Fruit fly (Drosophila melanogaster) whole organism, prepupa: ENCODE measurements around the gene Pop2.

Experiments used
- Blimp-1 ChIP-seq: fragments of 200-800 bp; sonication (Bioruptor generic); optimal IDR thresholded peaks from 3 replicates; lab custom pipeline; 2017; ENCODE audit warnings: missing biosample characterization, missing genetic modification characterization, mild to moderate bottlenecking, moderate library complexity, missing genetic modification reagents
- CG11762 ChIP-seq: fragments of 200-800 bp; sonication (Bioruptor generic); optimal IDR thresholded peaks from 3 replicates; lab custom pipeline; 2016; ENCODE audit warnings: missing biosample characterization, missing genetic modification characterization; ENCODE audit not compliant: insufficient read depth
- CG15336 ChIP-seq: fragments of 200-800 bp; sonication (Bioruptor generic); IDR thresholded peaks from 2 replicates; pipeline ENCODE4 v1.3.6; 2022; ENCODE audit warnings: missing biosample characterization, missing genetic modification characterization
- CG1621 ChIP-seq: fragments of 200-800 bp; sonication (Bioruptor generic); optimal IDR thresholded peaks from 3 replicates; lab custom pipeline; 2018; ENCODE audit warnings: missing biosample characterization, mild to moderate bottlenecking, missing genetic modification characterization
- CG31627 ChIP-seq: fragments of 200-800 bp; sonication (Bioruptor generic); optimal IDR thresholded peaks from 3 replicates; lab custom pipeline; 2016; ENCODE audit warnings: missing biosample characterization, missing genetic modification characterization
- CG34406 ChIP-seq: fragments of 200-800 bp; sonication (Bioruptor generic); optimal IDR thresholded peaks from 3 replicates; lab custom pipeline; 2016; ENCODE audit warnings: missing biosample characterization, missing genetic modification characterization
- CG4318 ChIP-seq: fragments of 200-800 bp; sonication (Bioruptor generic); optimal IDR thresholded peaks from 3 replicates; lab custom pipeline; 2017; ENCODE audit warnings: missing biosample characterization, mild to moderate bottlenecking, missing genetic modification characterization
- CG6163 ChIP-seq: fragments of 200-800 bp; sonication (Bioruptor generic); IDR thresholded peaks from 3 replicates; pipeline ENCODE4 v1.3.6; 2022; ENCODE audit warnings: missing biosample characterization, missing genetic modification characterization
- CG6276 ChIP-seq: fragments of 200-800 bp; sonication (Bioruptor generic); optimal IDR thresholded peaks from 2 replicates; lab custom pipeline; 2017; ENCODE audit warnings: missing biosample characterization, mild to moderate bottlenecking, missing genetic modification characterization
- CG6792 ChIP-seq: fragments of 200-800 bp; sonication (Bioruptor generic); optimal IDR thresholded peaks from 3 replicates; lab custom pipeline; 2016; ENCODE audit warnings: missing biosample characterization, missing genetic modification characterization
- CG6808 ChIP-seq: fragments of 200-800 bp; sonication (Bioruptor generic); optimal IDR thresholded peaks from 3 replicates; lab custom pipeline; 2017; ENCODE audit warnings: missing biosample characterization, missing genetic modification characterization, mild to moderate bottlenecking, moderate library complexity, missing genetic modification reagents
- CG6854 ChIP-seq: fragments of 200-800 bp; sonication (Bioruptor generic); optimal IDR thresholded peaks from 2 replicates; lab custom pipeline; 2017; ENCODE audit warnings: missing biosample characterization, mild to moderate bottlenecking, missing genetic modification characterization
- CG8119 ChIP-seq: fragments of 200-800 bp; sonication (Bioruptor generic); IDR thresholded peaks from 3 replicates; pipeline ENCODE4 v1.3.6; 2022; ENCODE audit warnings: missing biosample characterization, missing genetic modification characterization
- CG8319 ChIP-seq: fragments of 200-800 bp; sonication (Bioruptor generic); optimal IDR thresholded peaks from 3 replicates; lab custom pipeline; 2016; ENCODE audit warnings: missing biosample characterization, missing genetic modification characterization
- CG9139 ChIP-seq: fragments of 200-800 bp; sonication (Bioruptor generic); optimal IDR thresholded peaks from 3 replicates; lab custom pipeline; 2017; ENCODE audit warnings: missing biosample characterization, mild to moderate bottlenecking, missing genetic modification characterization
- Eip93F ChIP-seq: fragments of 200-800 bp; sonication (Bioruptor generic); optimal IDR thresholded peaks from 2 replicates; lab custom pipeline; 2016; ENCODE audit warnings: missing biosample characterization, mild to moderate bottlenecking, missing genetic modification characterization
- Ets21C ChIP-seq: fragments of 200-800 bp; sonication (Bioruptor generic); optimal IDR thresholded peaks from 3 replicates; lab custom pipeline; 2016; ENCODE audit warnings: missing biosample characterization, missing genetic modification characterization
- Gug ChIP-seq: fragments of 200-800 bp; sonication (Bioruptor generic); IDR thresholded peaks from 2 replicates; pipeline ENCODE4 v1.3.6; 2022; ENCODE audit warnings: missing biosample characterization, missing genetic modification characterization
- Hr39 ChIP-seq: fragments of 200-800 bp; sonication (Bioruptor generic); optimal IDR thresholded peaks from 2 replicates; lab custom pipeline; 2016; ENCODE audit warnings: missing biosample characterization, missing genetic modification characterization
- Hr4 ChIP-seq: fragments of 200-800 bp; sonication (Bioruptor generic); optimal IDR thresholded peaks from 3 replicates; lab custom pipeline; 2016; ENCODE audit warnings: missing biosample characterization, missing genetic modification characterization
- Met ChIP-seq: fragments of 200-800 bp; sonication (Bioruptor generic); optimal IDR thresholded peaks from 3 replicates; lab custom pipeline; 2016; ENCODE audit warnings: missing biosample characterization, missing genetic modification characterization
- Smox ChIP-seq: fragments of 200-800 bp; sonication (Bioruptor generic); optimal IDR thresholded peaks from 3 replicates; lab custom pipeline; 2016; ENCODE audit warnings: missing biosample characterization, missing genetic modification characterization
- Sox102F ChIP-seq: fragments of 200-800 bp; sonication (Bioruptor generic); optimal IDR thresholded peaks from 2 replicates; lab custom pipeline; 2016; ENCODE audit warnings: missing biosample characterization, mild to moderate bottlenecking, missing genetic modification characterization
- Sox14 ChIP-seq: fragments of 200-800 bp; sonication (Bioruptor generic); optimal IDR thresholded peaks from 3 replicates; lab custom pipeline; 2016; ENCODE audit warnings: missing biosample characterization, missing genetic modification characterization
- Sox15 ChIP-seq: fragments of 200-800 bp; sonication (Bioruptor generic); optimal IDR thresholded peaks from 3 replicates; lab custom pipeline; 2016; ENCODE audit warnings: missing biosample characterization, missing genetic modification characterization
- acj6 ChIP-seq: fragments of 200-800 bp; sonication (Bioruptor generic); optimal IDR thresholded peaks from 3 replicates; lab custom pipeline; 2016; ENCODE audit warnings: missing biosample characterization, missing genetic modification characterization
- cyc ChIP-seq: fragments of 200-800 bp; sonication (Bioruptor generic); optimal IDR thresholded peaks from 3 replicates; lab custom pipeline; 2016; ENCODE audit warnings: missing biosample characterization, missing genetic modification characterization
- dac ChIP-seq: fragments of 200-800 bp; sonication (Bioruptor generic); optimal IDR thresholded peaks from 2 replicates; lab custom pipeline; 2017; ENCODE audit warnings: missing biosample characterization, mild to moderate bottlenecking, missing genetic modification characterization
- eg ChIP-seq: fragments of 200-800 bp; sonication (Bioruptor generic); IDR thresholded peaks from 3 replicates; pipeline ENCODE4 v1.3.6; 2022; ENCODE audit warnings: missing biosample characterization, missing genetic modification characterization
- fd59A ChIP-seq: fragments of 200-800 bp; sonication (Bioruptor generic); optimal IDR thresholded peaks from 2 replicates; lab custom pipeline; 2017; ENCODE audit warnings: missing biosample characterization, mild to moderate bottlenecking, missing genetic modification characterization, missing genetic modification reagents
- fkh ChIP-seq: fragments of 200-800 bp; sonication (Bioruptor generic); optimal IDR thresholded peaks from 3 replicates; lab custom pipeline; 2017; ENCODE audit warnings: missing biosample characterization, mild to moderate bottlenecking, missing genetic modification characterization, moderate library complexity
- lz ChIP-seq: fragments of 200-800 bp; sonication (Bioruptor generic); optimal IDR thresholded peaks from 3 replicates; lab custom pipeline; 2016; ENCODE audit warnings: missing biosample characterization, missing genetic modification characterization
- net ChIP-seq: fragments of 200-800 bp; sonication (Bioruptor generic); optimal IDR thresholded peaks from 3 replicates; lab custom pipeline; 2016; ENCODE audit warnings: missing biosample characterization, missing genetic modification characterization
- ss ChIP-seq, 2 experiments: fragments of 200-800 bp; sonication (Bioruptor generic); optimal IDR thresholded peaks; 2 replicates in 1 of 2; 3 replicates in 1 of 2; lab custom pipeline; 2017 to 2018; ENCODE audit warnings: mild to moderate bottlenecking in 2 of 2, missing biosample characterization in 2 of 2, missing genetic modification characterization in 2 of 2, moderate library complexity in 1 of 2
- svp ChIP-seq: fragments of 200-800 bp; sonication (Bioruptor generic); peaks from one replicate; lab custom pipeline; 2016; ENCODE audit warnings: missing biosample characterization, missing genetic modification characterization
- vri ChIP-seq: fragments of 200-800 bp; sonication (Bioruptor generic); optimal IDR thresholded peaks from 3 replicates; lab custom pipeline; 2016; ENCODE audit warnings: missing biosample characterization, mild to moderate bottlenecking, missing genetic modification characterization

Gene Pop2

dm6 chr3L:12030521-12030920 lies 27.8 kb upstream of the Pop2 start (continued):
- no peak for TF ChIP-seq Ets21C (GFP tag; lab: Kevin White, UChicago)
- peak; percentile 57 for TF ChIP-seq acj6 (GFP tag; lab: Kevin White, UChicago)
- peak; percentile 58 for TF ChIP-seq CG6808 (GFP tag; lab: Kevin White, UChicago)
- no peak for TF ChIP-seq Blimp-1 (GFP tag; lab: Kevin White, UChicago)
- peak; percentile 65 for TF ChIP-seq CG11762 (GFP tag; lab: Kevin White, UChicago)
- peak; percentile 29 for TF ChIP-seq CG34406 (GFP tag; lab: Kevin White, UChicago)
- TF ChIP-seq CG6792 = peak; percentile 27
- TF ChIP-seq Sox14 (GFP tag; lab: Kevin White, UChicago) = peak; percentile 53
- TF ChIP-seq net (GFP tag; lab: Kevin White, UChicago) = peak; percentile 51
- peak; percentile 70 for TF ChIP-seq CG15336 (GFP tag; lab: Robert Waterston, UW)
- TF ChIP-seq, all 60 proteins: peak for 44

dm6 chr3L:12028534-12029029 lies 25.9 kb upstream of the Pop2 start:
- peak; percentile 59 for TF ChIP-seq CG1621 (tag; lab: Kevin White, UChicago)
- TF ChIP-seq CG6808 (GFP tag; lab: Kevin White, UChicago) = peak; percentile 2
- TF ChIP-seq CG31627 (GFP tag; lab: Kevin White, UChicago) = no peak
- no peak for TF ChIP-seq CG8119 (GFP tag; lab: Robert Waterston, UW)
- no peak for TF ChIP-seq CG11762 (GFP tag; lab: Kevin White, UChicago)
- TF ChIP-seq lz (GFP tag; lab: Kevin White, UChicago) = no peak
- no peak for TF ChIP-seq CG6276 (GFP tag; lab: Kevin White, UChicago)
- TF ChIP-seq CG6163 (GFP tag; lab: Robert Waterston, UW) = 0 out of 3 replicates have a peak, but pooled peaks have one; percentile 17
- no peak for TF ChIP-seq CG4318 (GFP tag; lab: Kevin White, UChicago)
- peak; percentile 23 for TF ChIP-seq CG6854 (GFP tag; lab: Kevin White, UChicago)
- no peak for TF ChIP-seq fkh
- TF ChIP-seq Hr4 (GFP tag; lab: Kevin White, UChicago) = no peak
- no peak for TF ChIP-seq Gug
- no peak for TF ChIP-seq svp (GFP tag; lab: Kevin White, UChicago)
- TF ChIP-seq vri (GFP tag; lab: Kevin White, UChicago) = no peak
- no peak for TF ChIP-seq acj6 (GFP tag; lab: Kevin White, UChicago)
- no peak for TF ChIP-seq Hr39 (GFP tag; lab: Kevin White, UChicago)
- no peak for TF ChIP-seq dac (GFP tag; lab: Kevin White, UChicago)
- TF ChIP-seq Sox102F (GFP tag; lab: Kevin White, UChicago) = no peak
- TF ChIP-seq CG9139 = no peak
- no peak for TF ChIP-seq CG8319 (GFP tag; lab: Kevin White, UChicago)
- 0 out of 3 replicates have a peak, but pooled peaks have one; percentile 14 for TF ChIP-seq eg (GFP tag; lab: Robert Waterston, UW)
- no peak for TF ChIP-seq Met (GFP tag; lab: Kevin White, UChicago)
- TF ChIP-seq Eip93F = no peak
- peak; percentile 18 to 54 for TF ChIP-seq ss (GFP tag; optimal IDR thresholded peaks at IDR 0.05; lab: Kevin White, UChicago)
- TF ChIP-seq net (GFP tag; lab: Kevin White, UChicago) = no peak
- TF ChIP-seq, all 60 proteins: peak for 6

- TF ChIP-seq svp (GFP tag; lab: Kevin White, UChicago) (no peak), Sox15 (GFP tag; lab: Kevin White, UChicago) (no peak), Smox (no peak), cyc (GFP tag; lab: Kevin White, UChicago) (no peak), Sox102F (GFP tag; lab: Kevin White, UChicago) (no peak), fd59A (GFP tag; lab: Kevin White, UChicago) (no peak), Blimp-1 (GFP tag; lab: Kevin White, UChicago) (peak; percentile 5)
Observed at dm6 chr3L:12027929-12028328, 25.2 kb upstream of the Pop2 start.
